Worm (Caenorhabditis elegans): ENCODE data around the gene rer-1.

- TF ChIP-seq med-1 (GFP tag; optimal IDR thresholded peaks at IDR 0.05; ENCODE audit: insufficient read depth) (no peak), tab-1 (GFP tag; IDR thresholded peaks at IDR 0.05) (no peak), T22C8.4 (GFP tag; IDR thresholded peaks at IDR 0.05) (no peak), klf-2 (GFP tag; conservative IDR thresholded peaks at IDR 0.05) (no peak), ztf-23 (GFP tag; IDR thresholded peaks at IDR 0.05) (no peak), ref-1 (GFP tag; conservative IDR thresholded peaks at IDR 0.05) (no peak), flt-1 (GFP tag; IDR thresholded peaks at IDR 0.05) (no peak), ztf-29 (GFP tag; IDR thresholded peaks at IDR 0.05) (no peak), cog-1 (tag; optimal IDR thresholded peaks at IDR 0.05) (no peak)
Measured at ce11 chrII:8821140-8821595, 10.0 kb downstream of the rer-1 start, which contains the start of gene F46C5.1.
